Fruit fly (Drosophila melanogaster) whole organism, embryonic: ENCODE measurements around the gene Mic26-27.

Experiments used
- Awh ChIP-seq: fragments of 200-800 bp; sonication (Bioruptor generic); IDR thresholded peaks from 2 replicates; pipeline ENCODE4, ENCODE4 v1.3.6; 2022; ENCODE audit warnings: missing biosample characterization, missing genetic modification characterization
- Blimp-1 ChIP-seq: fragments of 200-800 bp; sonication (Bioruptor generic); optimal IDR thresholded peaks from 3 replicates; lab custom pipeline; 2018; ENCODE audit warnings: missing biosample characterization, missing genetic modification characterization, mild to moderate bottlenecking, moderate library complexity, missing genetic modification reagents
- CG14860 ChIP-seq: fragments of 200-800 bp; sonication (Bioruptor generic); IDR thresholded peaks from 3 replicates; pipeline ENCODE4 v1.3.6; 2022; ENCODE audit warnings: missing biosample characterization, missing genetic modification characterization; ENCODE audit not compliant: partially characterized antibody
- CG1602 ChIP-seq: fragments of 200-800 bp; sonication (Bioruptor generic); optimal IDR thresholded peaks from 3 replicates; lab custom pipeline; 2016; ENCODE audit warnings: missing biosample characterization, missing genetic modification characterization
- CG16815 ChIP-seq: fragments of 200-800 bp; sonication (Bioruptor generic); optimal IDR thresholded peaks from 3 replicates; lab custom pipeline; 2017; ENCODE audit warnings: missing biosample characterization, mild to moderate bottlenecking, missing genetic modification characterization
- CG2875 ChIP-seq: fragments of 200-800 bp; sonication (Bioruptor generic); optimal IDR thresholded peaks from 2 replicates; lab custom pipeline; 2017; ENCODE audit warnings: missing biosample characterization, mild to moderate bottlenecking, missing genetic modification characterization, missing genetic modification reagents
- CG30020 ChIP-seq: fragments of 200-800 bp; optimal IDR thresholded peaks from 2 replicates; lab custom pipeline; 2019; ENCODE audit warnings: missing biosample characterization, mild to moderate bottlenecking, missing genetic modification characterization, moderate library complexity
- CG32772 ChIP-seq: fragments of 200-800 bp; sonication (Bioruptor generic); IDR thresholded peaks from 2 replicates; pipeline ENCODE4 v1.3.6; 2022; ENCODE audit warnings: missing biosample characterization, missing genetic modification characterization
- CG34422 ChIP-seq: fragments of 200-800 bp; sonication (Bioruptor generic); IDR thresholded peaks from 3 replicates; pipeline ENCODE4 v1.3.6; 2022; ENCODE audit warnings: missing biosample characterization, missing genetic modification characterization
- CG3847 ChIP-seq: fragments of 200-800 bp; sonication (Bioruptor generic); IDR thresholded peaks from 2 replicates; pipeline ENCODE4 v1.3.6; 2022; ENCODE audit warnings: missing biosample characterization, missing genetic modification characterization
- CG4360 ChIP-seq: fragments of 200-800 bp; sonication (Bioruptor generic); IDR thresholded peaks from 2 replicates; pipeline ENCODE4 v1.3.6; 2022; ENCODE audit warnings: missing biosample characterization, missing genetic modification characterization
- CG8478 ChIP-seq: fragments of >200 bp; optimal IDR thresholded peaks from 2 replicates; lab custom pipeline; 2018
- CG9437 ChIP-seq: fragments of 200-800 bp; sonication (Bioruptor generic); optimal IDR thresholded peaks from 2 replicates; lab custom pipeline; 2018; ENCODE audit warnings: missing biosample characterization, mild to moderate bottlenecking, missing genetic modification characterization
- CG9609 ChIP-seq: fragments of 200-800 bp; sonication (Bioruptor generic); optimal IDR thresholded peaks from 3 replicates; lab custom pipeline; 2016; ENCODE audit warnings: missing biosample characterization, missing genetic modification characterization
- D ChIP-seq, 2 experiments: fragments of 200-800 bp in 1 of 2; fragments of >200 bp in 1 of 2; sonication (Bioruptor generic) in 1 of 2; optimal IDR thresholded peaks; 2 replicates in 1 of 2; 3 replicates in 1 of 2; lab custom pipeline; 2017; ENCODE audit warnings: mild to moderate bottlenecking in 1 of 2, missing biosample characterization in 1 of 2, missing genetic modification characterization in 1 of 2, missing genetic modification reagents in 1 of 2
- Doc3 ChIP-seq: fragments of 200-800 bp; sonication (Bioruptor generic); IDR thresholded peaks from 3 replicates; pipeline ENCODE4 v1.3.6; 2022; ENCODE audit warnings: missing biosample characterization, missing genetic modification characterization; ENCODE audit not compliant: partially characterized antibody
- GATAe ChIP-seq: fragments of 200-800 bp; sonication (Bioruptor generic); conservative IDR thresholded peaks from 2 replicates; pipeline ENCODE4 v1.3.6; 2022; ENCODE audit warnings: missing biosample characterization, missing genetic modification characterization
- Mes4 ChIP-seq: fragments of 200-800 bp; sonication (Bioruptor generic); optimal IDR thresholded peaks from 2 replicates; lab custom pipeline; 2016; ENCODE audit warnings: missing biosample characterization, missing genetic modification characterization
- Rfx ChIP-seq: fragments of 200-800 bp; sonication (Bioruptor generic); IDR thresholded peaks from 2 replicates; pipeline ENCODE4 v1.3.6; 2022; ENCODE audit warnings: missing biosample characterization, missing genetic modification characterization
- Spps ChIP-seq: fragments of 200-800 bp; sonication (Bioruptor generic); optimal IDR thresholded peaks from 2 replicates; lab custom pipeline; 2018; ENCODE audit warnings: missing biosample characterization, mild to moderate bottlenecking, missing genetic modification characterization
- Usf ChIP-seq: fragments of 200-800 bp; sonication (Bioruptor generic); optimal IDR thresholded peaks from 2 replicates; lab custom pipeline; 2017; ENCODE audit warnings: missing genotype, missing biosample characterization, missing genetic modification characterization
- ab ChIP-seq: fragments of 200-800 bp; sonication (Bioruptor generic); optimal IDR thresholded peaks from 2 replicates; lab custom pipeline; 2016; ENCODE audit warnings: missing biosample characterization, missing genetic modification characterization
- crp ChIP-seq, 2 experiments: fragments of 200-800 bp; sonication (Bioruptor generic); optimal IDR thresholded peaks; 2 replicates in 1 of 2; 3 replicates in 1 of 2; lab custom pipeline; 2017; ENCODE audit warnings: missing biosample characterization in 2 of 2, missing genetic modification characterization in 2 of 2, mild to moderate bottlenecking in 1 of 2, moderate library complexity in 1 of 2
- gem ChIP-seq: fragments of 200-800 bp; sonication (Bioruptor generic); optimal IDR thresholded peaks from 2 replicates; lab custom pipeline; 2019; ENCODE audit warnings: missing biosample characterization, mild to moderate bottlenecking, missing genetic modification characterization, moderate library complexity
- insv ChIP-seq, 2 experiments: fragments of 200-800 bp; sonication (Bioruptor generic); optimal IDR thresholded peaks; 3 replicates each; lab custom pipeline; 2016 to 2018; ENCODE audit warnings: missing biosample characterization in 2 of 2, missing genetic modification characterization in 2 of 2
- jumu ChIP-seq: fragments of 200-800 bp; sonication (Bioruptor generic); optimal IDR thresholded peaks from 3 replicates; lab custom pipeline; 2016; ENCODE audit warnings: missing biosample characterization, missing genetic modification characterization
- kah ChIP-seq: fragments of 200-800 bp; sonication (Bioruptor generic); optimal IDR thresholded peaks from 2 replicates; lab custom pipeline; 2018; ENCODE audit warnings: missing biosample characterization, mild to moderate bottlenecking, missing genetic modification characterization
- lbe ChIP-seq: fragments of 200-800 bp; sonication (Bioruptor generic); optimal IDR thresholded peaks from 2 replicates; lab custom pipeline; 2016; ENCODE audit warnings: missing biosample characterization, mild to moderate bottlenecking, missing genetic modification characterization
- lola ChIP-seq, 3 experiments: fragments of >200 bp in 2 of 3; fragments of 200-800 bp in 1 of 3; sonication (Bioruptor generic) in 1 of 3; optimal IDR thresholded peaks; 2 replicates each; lab custom pipeline; 2017 to 2019; ENCODE audit warnings: missing biosample characterization in 3 of 3, missing genetic modification characterization in 3 of 3, mild to moderate bottlenecking in 1 of 3, moderate library complexity in 1 of 3
- nerfin-1 ChIP-seq: fragments of 200-800 bp; sonication (Bioruptor generic); optimal IDR thresholded peaks from 3 replicates; lab custom pipeline; 2019; ENCODE audit warnings: missing biosample characterization, mild to moderate bottlenecking, missing genetic modification characterization, moderate library complexity
- nerfin-2 ChIP-seq: fragments of 200-800 bp; sonication (Bioruptor generic); IDR thresholded peaks from 2 replicates; pipeline ENCODE4 v1.3.6; 2022; ENCODE audit warnings: missing biosample characterization, missing genetic modification characterization; ENCODE audit not compliant: partially characterized antibody
- nom ChIP-seq: fragments of 200-800 bp; sonication (Bioruptor generic); optimal IDR thresholded peaks from 2 replicates; lab custom pipeline; 2017; ENCODE audit warnings: missing biosample characterization, missing genetic modification characterization, mild to moderate bottlenecking, moderate library complexity, missing genetic modification reagents
- onecut ChIP-seq: fragments of 200-800 bp; sonication (Bioruptor generic); IDR thresholded peaks from 2 replicates; pipeline ENCODE4 v1.3.6; 2022; ENCODE audit warnings: missing biosample characterization, missing genetic modification characterization
- pan ChIP-seq, 4 experiments: fragments of >200 bp in 3 of 4; fragments of 200-800 bp in 1 of 4; sonication (Bioruptor generic) in 1 of 4; optimal IDR thresholded peaks in 3 of 4; IDR thresholded peaks in 1 of 4; 2 replicates each; pipeline versions ENCODE4 v1.3.6 to Lab custom; 2017 to 2022; ENCODE audit warnings: missing biosample characterization in 2 of 4, missing genetic modification characterization in 2 of 4, mixed read lengths in 1 of 4
- pnt ChIP-seq: fragments of 200-800 bp; sonication (Bioruptor generic); optimal IDR thresholded peaks from 3 replicates; lab custom pipeline; 2016; ENCODE audit warnings: missing biosample characterization, missing genetic modification characterization
- ranshi ChIP-seq: fragments of 200-800 bp; sonication (Bioruptor generic); IDR thresholded peaks from 2 replicates; pipeline ENCODE4 v1.3.6; 2022; ENCODE audit warnings: missing biosample characterization, missing genetic modification characterization
- tap ChIP-seq: fragments of 200-800 bp; optimal IDR thresholded peaks from 3 replicates; lab custom pipeline; 2019; ENCODE audit warnings: missing biosample characterization, mild to moderate bottlenecking, missing genetic modification characterization, moderate library complexity
- toy ChIP-seq: fragments of 200-800 bp; sonication (Bioruptor generic); IDR thresholded peaks from 2 replicates; pipeline ENCODE4 v1.3.6; 2022; ENCODE audit warnings: missing biosample characterization, missing genetic modification characterization
- ttk ChIP-seq: fragments of 200-800 bp; sonication (Bioruptor generic); IDR thresholded peaks from 2 replicates; pipeline ENCODE4 v2.1.2; 2022; ENCODE audit warnings: missing biosample characterization, missing genetic modification characterization
- unpg ChIP-seq: fragments of 200-800 bp; sonication (Bioruptor generic); optimal IDR thresholded peaks from 3 replicates; lab custom pipeline; 2018; ENCODE audit warnings: missing biosample characterization, mild to moderate bottlenecking, missing genetic modification characterization, moderate library complexity
- vvl ChIP-seq: fragments of 200-800 bp; sonication (Bioruptor generic); IDR thresholded peaks from 2 replicates; pipeline ENCODE4 v1.3.6; 2022; ENCODE audit warnings: missing biosample characterization, missing genetic modification characterization
- z ChIP-seq: fragments of 200-800 bp; sonication (Bioruptor generic); IDR thresholded peaks from 3 replicates; pipeline ENCODE4 v1.3.6; 2022; ENCODE audit warnings: missing biosample characterization, missing genetic modification characterization

Gene Mic26-27

DNA sequence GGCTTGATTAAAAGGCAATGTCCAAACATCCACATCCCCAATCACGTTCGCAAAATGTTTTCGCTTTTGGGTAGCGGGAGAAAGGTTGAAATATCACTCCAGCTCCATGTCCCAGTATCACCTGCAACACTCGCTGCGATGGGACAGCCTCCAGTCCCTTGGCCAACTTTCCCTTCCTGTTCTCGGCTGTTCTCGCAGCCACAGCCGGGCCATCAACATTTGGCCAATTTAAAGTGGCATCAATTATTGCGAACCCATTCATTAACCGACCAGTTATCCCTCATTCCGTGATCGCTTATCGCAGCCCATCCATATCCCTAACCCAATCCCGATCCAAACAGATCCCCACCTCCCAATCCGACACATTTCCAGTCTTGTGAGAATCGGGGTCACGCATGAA, 33.5 kb downstream of the Mic26-27 start:
- TF ChIP-seq CG8478 (lab: Kevin White, UChicago) (peak; percentile 14), vvl (GFP tag; lab: Robert Waterston, UW) (no peak)

dm6 chr3R:16105813-16106480, 40.7 kb downstream of the Mic26-27 start:
- TF ChIP-seq D (optimal IDR thresholded peaks at IDR 0.05; lab: Kevin White, UChicago) (no peak), D (GFP tag; optimal IDR thresholded peaks at IDR 0.05; lab: Kevin White, UChicago) (no peak), Blimp-1 (peak; percentile 67)
- TF ChIP-seq, all 482 proteins: peak for 1

DNA sequence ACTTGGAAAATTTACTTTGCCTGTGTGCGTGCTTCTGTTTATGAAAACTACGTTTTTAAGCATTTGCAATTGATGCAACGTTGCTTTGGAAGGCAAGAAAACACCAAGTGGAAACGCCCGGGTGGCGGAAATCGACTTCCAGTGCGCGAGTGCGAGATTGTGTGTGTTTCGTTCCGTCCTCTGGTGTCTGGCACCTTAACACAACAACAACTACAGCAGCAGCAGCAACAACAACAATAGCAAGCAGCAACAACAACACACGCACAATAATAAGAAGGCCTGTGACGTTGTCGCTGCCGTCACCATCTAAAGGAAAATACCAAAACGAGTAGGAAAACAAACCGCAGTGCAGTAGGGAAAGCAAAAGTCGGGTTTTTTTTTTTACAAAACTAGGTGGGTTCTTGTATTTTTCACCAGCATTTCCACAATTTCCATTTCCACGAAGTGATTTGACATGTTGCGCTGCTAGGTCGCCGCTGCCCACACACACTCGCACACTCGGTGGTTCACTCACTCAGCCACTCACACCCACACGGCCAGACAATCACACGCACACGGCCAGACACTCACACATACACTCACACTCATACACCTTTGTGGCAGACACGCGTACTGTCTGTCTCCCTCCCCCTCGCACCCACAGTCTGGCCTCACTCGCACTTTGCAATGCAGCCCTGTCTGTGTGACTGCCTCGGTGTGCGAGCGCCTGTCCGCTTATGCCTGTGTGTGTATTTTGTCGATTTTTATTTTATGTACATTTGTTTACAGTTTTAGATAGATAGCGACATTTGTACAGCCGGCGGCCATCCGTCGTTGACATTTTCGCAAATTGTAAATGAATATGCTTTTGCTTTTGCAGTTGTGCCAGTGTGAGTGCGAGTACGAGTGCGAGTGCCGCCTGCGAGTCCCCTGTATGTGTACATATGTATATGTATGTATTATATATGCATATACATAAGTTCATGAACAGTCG, 47.1 kb downstream of the Mic26-27 start:
- peak; percentile 100 for TF ChIP-seq CG4360
- TF ChIP-seq unpg (GFP tag; lab: Kevin White, UChicago), result no peak
- TF ChIP-seq z (GFP tag; lab: Robert Waterston, UW), result peak; percentile 96
- TF ChIP-seq Mes4 (GFP tag; lab: Kevin White, UChicago), result no peak
- peak; percentile 25 for TF ChIP-seq kah (GFP tag; lab: Kevin White, UChicago)
- TF ChIP-seq ranshi (GFP tag; lab: Robert Waterston, UW), result peak; percentile 42; the same call in 1 of the 2 replicates
- TF ChIP-seq onecut (GFP tag; lab: Robert Waterston, UW), result peak; percentile 54
- no peak for TF ChIP-seq CG30020
- no peak for TF ChIP-seq Spps (tag; lab: Kevin White, UChicago)
- TF ChIP-seq GATAe (GFP tag; lab: Robert Waterston, UW), result no peak
- peak; percentile 64 for TF ChIP-seq nerfin-1 (tag; lab: Kevin White, UChicago)
- no peak for TF ChIP-seq CG14860 (GFP tag; lab: Robert Waterston, UW)
- TF ChIP-seq insv (GFP tag; optimal IDR thresholded peaks at IDR 0.05; lab: Kevin White, UChicago), result peak in 1 of 2 experiments; percentile 49
- TF ChIP-seq gem (tag; lab: Kevin White, UChicago), result no peak
- peak; percentile 66 for TF ChIP-seq ab
- peak; percentile 95 for TF ChIP-seq CG34422 (GFP tag; lab: Robert Waterston, UW)
- TF ChIP-seq lbe (GFP tag; lab: Kevin White, UChicago), result peak; percentile 71
- TF ChIP-seq Doc3 (GFP tag; lab: Robert Waterston, UW), result no peak
- no peak for TF ChIP-seq nerfin-2 (GFP tag; lab: Robert Waterston, UW)
- 0 out of 2 replicates have a peak, but pooled peaks have one; percentile 19 for TF ChIP-seq ttk
- no peak for TF ChIP-seq pnt (GFP tag; lab: Kevin White, UChicago)
- TF ChIP-seq tap (tag; lab: Kevin White, UChicago), result no peak
- TF ChIP-seq CG1602, result no peak
- TF ChIP-seq Usf (GFP tag; lab: Kevin White, UChicago), result no peak
- peak; percentile 19; the same call in 1 of the 2 replicates for TF ChIP-seq Awh (GFP tag; lab: Robert Waterston, UW)
- no peak for TF ChIP-seq CG32772 (GFP tag; lab: Robert Waterston, UW)
- peak in 2 of 3 experiments; percentile 13 to 90 for TF ChIP-seq lola (GFP tag; optimal IDR thresholded peaks at IDR 0.05; lab: Kevin White, UChicago)
- TF ChIP-seq pan (optimal IDR thresholded peaks at IDR 0.05; lab: Kevin White, UChicago), result no peak
- TF ChIP-seq pan (GFP tag; optimal IDR thresholded peaks at IDR 0.05 in 1 of 2, IDR thresholded peaks at IDR 0.05 in 1 of 2), result peak in 1 of 2 experiments; percentile 41
- TF ChIP-seq CG16815 (GFP tag; lab: Kevin White, UChicago), result no peak
- TF ChIP-seq CG3847 (GFP tag; lab: Robert Waterston, UW), result no peak
- no peak for TF ChIP-seq CG9437 (GFP tag; lab: Kevin White, UChicago)
- TF ChIP-seq nom (GFP tag; lab: Kevin White, UChicago), result peak; percentile 64
- TF ChIP-seq crp (GFP tag; optimal IDR thresholded peaks at IDR 0.05; lab: Kevin White, UChicago), result peak in 1 of 2 experiments; percentile 4
- no peak for TF ChIP-seq CG9609 (GFP tag; lab: Kevin White, UChicago)
- TF ChIP-seq jumu, result peak; percentile 48
- TF ChIP-seq CG2875, result peak; percentile 28
- no peak for TF ChIP-seq toy
- TF ChIP-seq Rfx (GFP tag; lab: Robert Waterston, UW), result peak; percentile 42; the same call in 1 of the 2 replicates
